Fruit fly (Drosophila melanogaster) whole organism: ENCODE data around the gene CG12680.

Source experiments
- CG8478 ChIP-seq: fragments of >200 bp; optimal IDR thresholded peaks from 2 replicates; lab custom pipeline; 2018; ENCODE audit warnings: inconsistent platforms
- Dll ChIP-seq: fragments of >200 bp; optimal IDR thresholded peaks from 2 replicates; lab custom pipeline; 2017
- EcR ChIP-seq, 2 experiments: fragments of >200 bp; optimal IDR thresholded peaks; 2 replicates each; lab custom pipeline; 2017; ENCODE audit warnings: missing biosample characterization in 2 of 2, missing genetic modification characterization in 2 of 2, missing genetic modification reagents in 2 of 2
- pan ChIP-seq: fragments of >200 bp; optimal IDR thresholded peaks from 2 replicates; lab custom pipeline; 2017
- psq ChIP-seq: fragments of >200 bp; optimal IDR thresholded peaks from 2 replicates; lab custom pipeline; 2017
- usp ChIP-seq: fragments of >200 bp; optimal IDR thresholded peaks from 2 replicates; lab custom pipeline; 2017; ENCODE audit warnings: missing biosample characterization, missing genetic modification characterization, mixed read lengths

The CG12680 gene

DNA sequence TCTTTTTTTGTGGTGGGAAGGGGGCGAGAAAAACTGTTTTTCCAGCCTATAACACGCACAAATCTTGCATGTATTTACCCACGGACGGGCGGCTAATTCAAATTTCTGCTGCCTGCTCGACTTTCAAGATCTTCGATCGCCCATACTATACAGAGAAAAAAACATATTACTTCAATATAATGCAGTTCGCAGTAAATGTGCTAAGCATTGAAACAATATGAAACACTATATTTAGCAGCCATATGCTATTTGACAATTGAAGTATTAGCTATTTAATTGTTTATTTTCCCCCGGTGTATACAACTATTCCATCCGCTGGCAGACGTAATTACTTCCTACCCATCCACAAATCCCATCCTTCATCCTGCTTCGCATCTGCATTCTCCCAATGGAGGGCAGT is 17.4 kb downstream of the CG12680 start:
- TF ChIP-seq pan (lab: Kevin White, UChicago), result no peak
- no peak for TF ChIP-seq usp (GFP tag; lab: Kevin White, UChicago)
- TF ChIP-seq Dll (lab: Kevin White, UChicago), result no peak
- TF ChIP-seq EcR (GFP tag; optimal IDR thresholded peaks at IDR 0.05; lab: Kevin White, UChicago), result no peak
- TF ChIP-seq psq (lab: Kevin White, UChicago), result no peak
- no peak for TF ChIP-seq CG8478 (lab: Kevin White, UChicago)

DNA sequence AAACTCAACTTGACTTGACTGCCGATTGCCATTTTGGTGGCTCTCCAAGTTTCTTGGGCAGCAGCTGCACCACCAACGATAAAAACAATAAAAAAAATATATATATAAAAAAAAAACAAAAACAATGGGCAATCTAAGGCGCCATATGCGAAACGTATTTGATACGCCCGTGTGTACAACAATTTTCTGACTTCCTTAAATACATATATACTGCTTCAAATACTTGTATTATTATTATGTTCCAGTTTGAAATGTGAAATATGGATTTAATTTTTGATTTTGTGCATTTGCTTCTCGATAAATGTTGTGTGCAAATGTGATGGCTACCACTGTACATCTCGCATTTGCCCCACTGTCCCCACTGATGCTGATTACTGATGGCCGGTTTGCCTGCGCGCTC is 21.8 kb downstream of the CG12680 start:
- TF ChIP-seq usp (GFP tag; lab: Kevin White, UChicago) (no peak), psq (lab: Kevin White, UChicago) (no peak), CG8478 (lab: Kevin White, UChicago) (no peak), Dll (lab: Kevin White, UChicago) (no peak), EcR (GFP tag; optimal IDR thresholded peaks at IDR 0.05; lab: Kevin White, UChicago) (no peak), pan (lab: Kevin White, UChicago) (no peak)

- no peak for TF ChIP-seq usp (GFP tag; lab: Kevin White, UChicago)
- no peak for TF ChIP-seq EcR (GFP tag; optimal IDR thresholded peaks at IDR 0.05; lab: Kevin White, UChicago)
- TF ChIP-seq pan (lab: Kevin White, UChicago), result no peak
- no peak for TF ChIP-seq Dll (lab: Kevin White, UChicago)
- no peak for TF ChIP-seq psq (lab: Kevin White, UChicago)
- no peak for TF ChIP-seq CG8478 (lab: Kevin White, UChicago)
These were observed 22.8 kb downstream of the CG12680 start for dm6 chrX:5020030-5020429.

DNA sequence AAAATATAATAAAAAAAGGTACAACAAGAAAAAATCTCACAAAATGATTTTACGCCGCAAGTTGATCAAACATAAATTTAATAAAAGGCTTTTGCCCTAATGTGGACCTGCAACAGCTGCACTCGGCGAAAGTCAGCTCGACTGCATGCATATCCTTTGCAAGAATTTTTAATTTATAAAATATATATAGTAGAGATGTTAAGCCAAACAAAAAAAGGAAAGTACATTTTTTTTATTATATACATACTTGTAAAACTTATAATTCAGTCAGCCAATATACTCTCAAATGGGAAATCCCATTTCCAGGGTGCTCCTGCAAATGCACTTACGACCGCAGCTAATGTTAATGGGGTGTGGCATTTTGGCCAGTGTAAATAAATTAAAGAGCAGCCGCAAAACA is 28.0 kb downstream of the CG12680 start:
- TF ChIP-seq pan (lab: Kevin White, UChicago), result peak; percentile 61
- TF ChIP-seq usp (GFP tag; lab: Kevin White, UChicago), result no peak

dm6 chrX:5026024-5026623 is 28.9 kb downstream of the CG12680 start:
- no peak for TF ChIP-seq usp (GFP tag; lab: Kevin White, UChicago)
- TF ChIP-seq pan (lab: Kevin White, UChicago), result no peak
- peak; percentile 48 for TF ChIP-seq Dll (lab: Kevin White, UChicago)

dm6 chrX:5026680-5027079 is 29.4 kb downstream of the CG12680 start:
- no peak for TF ChIP-seq psq (lab: Kevin White, UChicago)
- TF ChIP-seq CG8478 (lab: Kevin White, UChicago), result no peak
- TF ChIP-seq pan (lab: Kevin White, UChicago), result no peak
- TF ChIP-seq EcR (GFP tag; optimal IDR thresholded peaks at IDR 0.05; lab: Kevin White, UChicago), result no peak
- no peak for TF ChIP-seq Dll (lab: Kevin White, UChicago)
- no peak for TF ChIP-seq usp (GFP tag; lab: Kevin White, UChicago)

- TF ChIP-seq EcR (GFP tag; optimal IDR thresholded peaks at IDR 0.05; lab: Kevin White, UChicago) (no peak), CG8478 (lab: Kevin White, UChicago) (no peak), Dll (lab: Kevin White, UChicago) (no peak)
These were observed 30.1 kb downstream of the CG12680 start for dm6 chrX:5027322-5027721.

- TF ChIP-seq usp (GFP tag; lab: Kevin White, UChicago), result no peak
- no peak for TF ChIP-seq psq (lab: Kevin White, UChicago)
- TF ChIP-seq Dll (lab: Kevin White, UChicago), result no peak
- TF ChIP-seq pan (lab: Kevin White, UChicago), result no peak
- TF ChIP-seq CG8478 (lab: Kevin White, UChicago), result no peak
- TF ChIP-seq EcR (GFP tag; optimal IDR thresholded peaks at IDR 0.05; lab: Kevin White, UChicago), result no peak
These were observed 32.9 kb downstream of the CG12680 start for dm6 chrX:5030110-5030663.

DNA sequence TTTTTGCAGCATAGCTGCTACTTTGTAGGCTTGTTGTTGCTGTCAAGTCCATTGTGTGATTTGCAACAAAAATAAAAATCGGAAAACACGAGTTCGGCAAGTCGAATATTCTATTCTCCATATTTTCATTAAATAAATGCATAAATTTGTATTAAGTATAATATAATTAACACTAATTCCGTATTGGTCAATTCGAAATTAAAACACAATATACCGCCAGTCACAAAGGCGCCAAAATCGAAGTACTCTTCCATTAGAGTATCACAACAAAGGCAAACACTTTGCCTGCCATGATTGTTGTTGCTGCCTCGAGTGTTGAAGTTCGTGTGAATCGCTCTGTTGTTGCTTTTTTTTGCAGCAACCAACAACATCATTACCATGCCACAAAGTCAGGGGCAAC is 34.1 kb downstream of the CG12680 start:
- TF ChIP-seq Dll (lab: Kevin White, UChicago), result no peak
- TF ChIP-seq pan (lab: Kevin White, UChicago), result no peak
- TF ChIP-seq usp (GFP tag; lab: Kevin White, UChicago), result no peak
- TF ChIP-seq CG8478 (lab: Kevin White, UChicago), result no peak
- no peak for TF ChIP-seq EcR (GFP tag; optimal IDR thresholded peaks at IDR 0.05; lab: Kevin White, UChicago)
- TF ChIP-seq psq (lab: Kevin White, UChicago), result no peak

- TF ChIP-seq usp (GFP tag; lab: Kevin White, UChicago) (no peak), CG8478 (lab: Kevin White, UChicago) (no peak), pan (lab: Kevin White, UChicago) (no peak), psq (lab: Kevin White, UChicago) (no peak), EcR (GFP tag; optimal IDR thresholded peaks at IDR 0.05; lab: Kevin White, UChicago) (no peak), Dll (lab: Kevin White, UChicago) (no peak)
These were observed 41.2 kb downstream of the CG12680 start for dm6 chrX:5038411-5038810.

- TF ChIP-seq EcR (GFP tag; optimal IDR thresholded peaks at IDR 0.05; lab: Kevin White, UChicago) (no peak), psq (lab: Kevin White, UChicago) (no peak), pan (lab: Kevin White, UChicago) (no peak), Dll (lab: Kevin White, UChicago) (no peak), CG8478 (lab: Kevin White, UChicago) (no peak), usp (GFP tag; lab: Kevin White, UChicago) (no peak)
These were observed 42.9 kb downstream of the CG12680 start for dm6 chrX:5040098-5040497.
